Fruit fly (Drosophila melanogaster): ENCODE data around the gene S6KL.
A peak's percentile ranks its signal among the peaks of the same experiment; 100 is the strongest.

Gene S6KL

DNA sequence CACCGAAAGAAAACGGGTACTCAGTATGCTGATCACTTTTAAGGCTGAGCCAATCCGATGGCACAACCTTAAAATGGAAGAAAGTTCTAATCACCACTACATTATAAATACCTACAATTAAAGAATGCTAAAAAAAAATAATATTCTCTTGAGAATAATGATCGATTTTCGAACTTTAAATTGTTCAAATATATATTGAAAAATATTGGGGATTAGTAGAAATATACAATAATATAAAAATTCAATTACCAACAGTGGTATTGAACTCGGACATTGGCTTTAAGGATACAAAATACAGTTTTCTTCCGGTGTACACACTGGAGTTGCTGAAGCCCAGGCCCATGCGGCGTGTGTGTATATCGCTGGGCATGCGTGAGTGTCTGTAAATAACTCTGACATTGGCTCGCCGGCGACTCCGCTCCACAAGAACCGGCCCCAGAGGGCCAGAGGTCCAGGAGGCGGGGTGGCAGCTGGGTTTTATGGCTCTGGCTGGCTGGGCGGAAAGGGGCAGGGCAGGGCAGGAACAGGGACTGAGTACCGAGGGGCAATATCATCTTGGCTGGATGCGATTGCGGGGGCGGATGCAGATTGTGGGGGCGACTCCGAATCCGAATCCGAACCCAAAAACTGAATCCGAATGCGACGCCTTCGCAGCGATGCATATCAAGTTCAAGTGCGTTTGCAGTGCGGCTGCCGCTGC lies 12.3 kb upstream of the S6KL start:
- peak; percentile 48 for TF ChIP-seq Hnf4 (GFP tag; optimal IDR thresholded peaks at IDR 0.05)
- peak; percentile 66 for TF ChIP-seq br (GFP tag; optimal IDR thresholded peaks at IDR 0.05)
- TF ChIP-seq foxo (GFP tag; optimal IDR thresholded peaks at IDR 0.05) = peak in 1 of 2 experiments; percentile 84
- peak; percentile 12 for TF ChIP-seq Jra (GFP tag; optimal IDR thresholded peaks at IDR 0.05)
- peak; percentile 14 for TF ChIP-seq sv (GFP tag; optimal IDR thresholded peaks at IDR 0.05)
- TF ChIP-seq ey (GFP tag; optimal IDR thresholded peaks at IDR 0.05) = peak; percentile 70
- TF ChIP-seq usp (GFP tag; optimal IDR thresholded peaks at IDR 0.05) = no peak
- no peak for TF ChIP-seq lola (GFP tag; optimal IDR thresholded peaks at IDR 0.05)
- peak in 1 of 2 experiments; percentile 24 for TF ChIP-seq dl (GFP tag; optimal IDR thresholded peaks at IDR 0.05; ENCODE audit: insufficient read depth in 1 of 2, partially characterized antibody in 2 of 2)
- TF ChIP-seq fru (GFP tag; optimal IDR thresholded peaks at IDR 0.05) = peak; percentile 79
- TF ChIP-seq dmrt93B (GFP tag; optimal IDR thresholded peaks at IDR 0.05) = peak; percentile 80
- TF ChIP-seq tai (GFP tag; optimal IDR thresholded peaks at IDR 0.05) = no peak
- no peak for TF ChIP-seq brk (GFP tag; optimal IDR thresholded peaks at IDR 0.05)
- no peak for TF ChIP-seq N (GFP tag; optimal IDR thresholded peaks at IDR 0.05)
- peak; percentile 67 for TF ChIP-seq rgr (GFP tag; optimal IDR thresholded peaks at IDR 0.05)
- peak; percentile 2 for TF ChIP-seq sage (GFP tag; optimal IDR thresholded peaks at IDR 0.05)
- TF ChIP-seq Sp1 (GFP tag; optimal IDR thresholded peaks at IDR 0.05) = peak; percentile 91
- TF ChIP-seq woc (GFP tag; optimal IDR thresholded peaks at IDR 0.05) = peak; percentile 65
- TF ChIP-seq CG9705 (GFP tag; optimal IDR thresholded peaks at IDR 0.05) = peak; percentile 84
- peak; percentile 72 for TF ChIP-seq h (GFP tag; optimal IDR thresholded peaks at IDR 0.05)
- no peak for TF ChIP-seq Vsx2 (GFP tag; optimal IDR thresholded peaks at IDR 0.05; ENCODE audit: partially characterized antibody)
- peak; percentile 41 for TF ChIP-seq dsf (GFP tag; optimal IDR thresholded peaks at IDR 0.05; ENCODE audit: borderline replicate concordance)
- peak; percentile 82 for TF ChIP-seq OdsH (GFP tag; optimal IDR thresholded peaks at IDR 0.05)
- no peak for TF ChIP-seq jim (GFP tag; optimal IDR thresholded peaks at IDR 0.05)
- peak; percentile 87 for TF ChIP-seq HLH106 (tag; optimal IDR thresholded peaks at IDR 0.05)
- TF ChIP-seq GATAd (GFP tag; optimal IDR thresholded peaks at IDR 0.05) = no peak
- peak; percentile 75 for TF ChIP-seq psq (GFP tag; optimal IDR thresholded peaks at IDR 0.05)

DNA sequence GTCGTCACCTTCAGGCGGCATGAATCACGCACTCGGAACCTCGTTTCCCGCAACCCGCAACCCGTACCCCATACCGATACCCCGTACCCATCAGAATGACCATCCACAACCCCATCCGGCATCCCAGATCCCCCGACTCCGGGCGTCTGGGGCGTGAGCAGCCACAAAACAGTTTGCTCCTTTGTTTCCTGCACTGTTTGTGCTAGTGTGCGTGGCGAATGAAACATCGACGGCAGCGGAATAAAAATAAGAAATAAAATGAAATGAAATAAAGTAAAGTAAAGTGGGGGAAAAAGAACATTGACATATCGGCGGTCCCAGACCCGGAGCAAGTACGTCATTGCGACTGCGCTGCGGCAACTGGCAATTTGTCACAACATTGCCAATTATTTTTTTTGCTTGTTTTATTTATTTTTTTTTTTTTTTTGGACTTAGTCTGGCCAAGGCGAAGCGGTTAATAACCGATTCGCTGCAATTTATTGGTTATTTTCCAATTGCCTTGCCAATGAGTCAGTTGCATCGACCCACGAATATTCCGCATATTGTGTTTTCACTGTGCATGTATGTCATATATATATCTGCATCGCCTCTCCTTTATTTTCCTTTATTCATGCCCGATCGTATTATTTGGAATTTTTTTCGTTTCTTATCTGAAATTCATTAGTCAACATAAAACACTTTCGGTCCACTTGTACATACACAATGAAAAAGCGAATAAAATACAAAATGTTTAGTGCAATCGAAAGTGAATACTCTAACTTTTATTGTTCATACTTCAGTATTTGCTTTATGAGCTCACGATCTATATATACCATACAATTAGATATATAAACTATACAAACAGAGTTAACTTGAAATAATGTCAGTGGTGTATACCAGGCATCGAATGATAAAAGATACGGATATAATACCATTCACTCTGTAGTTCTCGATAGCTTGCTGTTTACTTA lies 11.0 kb upstream of the S6KL start:
- peak; percentile 32 for TF ChIP-seq br (GFP tag; optimal IDR thresholded peaks at IDR 0.05)
- TF ChIP-seq Hr83 (GFP tag; optimal IDR thresholded peaks at IDR 0.05; ENCODE audit: poor library complexity, severe bottlenecking) = no peak
- no peak for TF ChIP-seq CrebA (GFP tag; optimal IDR thresholded peaks at IDR 0.05; ENCODE audit: borderline replicate concordance)
- TF ChIP-seq usp (GFP tag; optimal IDR thresholded peaks at IDR 0.05) = no peak
- no peak for TF ChIP-seq dsf (GFP tag; optimal IDR thresholded peaks at IDR 0.05; ENCODE audit: borderline replicate concordance)
- TF ChIP-seq Dfd (GFP tag; optimal IDR thresholded peaks at IDR 0.05) = no peak
- no peak for TF ChIP-seq CG32264 (GFP tag; optimal IDR thresholded peaks at IDR 0.05)
- TF ChIP-seq dl (GFP tag; optimal IDR thresholded peaks at IDR 0.05; ENCODE audit: insufficient read depth in 1 of 2, partially characterized antibody in 2 of 2) = no peak
- peak; percentile 13 for TF ChIP-seq sage (GFP tag; optimal IDR thresholded peaks at IDR 0.05)
- TF ChIP-seq Vsx2 (GFP tag; optimal IDR thresholded peaks at IDR 0.05; ENCODE audit: partially characterized antibody) = no peak
- TF ChIP-seq brk (GFP tag; optimal IDR thresholded peaks at IDR 0.05) = no peak
- peak in 1 of 2 experiments; percentile 59 for TF ChIP-seq foxo (GFP tag; optimal IDR thresholded peaks at IDR 0.05)
- no peak for TF ChIP-seq sv (GFP tag; optimal IDR thresholded peaks at IDR 0.05)
- TF ChIP-seq Hr78 (GFP tag; optimal IDR thresholded peaks at IDR 0.05) = no peak
- TF ChIP-seq psq (GFP tag; optimal IDR thresholded peaks at IDR 0.05) = peak; percentile 59
- TF ChIP-seq Mio (GFP tag; optimal IDR thresholded peaks at IDR 0.05) = no peak
- TF ChIP-seq Abd-B (GFP tag; optimal IDR thresholded peaks at IDR 0.05) = no peak
- TF ChIP-seq woc (GFP tag; optimal IDR thresholded peaks at IDR 0.05) = peak; percentile 37
- no peak for TF ChIP-seq OdsH (GFP tag; optimal IDR thresholded peaks at IDR 0.05)
- TF ChIP-seq ey (GFP tag; optimal IDR thresholded peaks at IDR 0.05) = peak; percentile 45
- TF ChIP-seq Jra (GFP tag; optimal IDR thresholded peaks at IDR 0.05) = no peak
- TF ChIP-seq rgr (GFP tag; optimal IDR thresholded peaks at IDR 0.05) = no peak
- TF ChIP-seq HLH106 (tag; optimal IDR thresholded peaks at IDR 0.05) = no peak
- no peak for TF ChIP-seq jim (GFP tag; optimal IDR thresholded peaks at IDR 0.05)
- peak; percentile 25 for TF ChIP-seq Sp1 (GFP tag; optimal IDR thresholded peaks at IDR 0.05)
- TF ChIP-seq Rel (GFP tag; optimal IDR thresholded peaks at IDR 0.05) = no peak
- no peak for TF ChIP-seq Rel (tag; optimal IDR thresholded peaks at IDR 0.05)
- no peak for TF ChIP-seq GATAd (GFP tag; optimal IDR thresholded peaks at IDR 0.05)
- no peak for TF ChIP-seq dmrt93B (GFP tag; optimal IDR thresholded peaks at IDR 0.05)
- TF ChIP-seq h (GFP tag; optimal IDR thresholded peaks at IDR 0.05) = peak; percentile 42
- TF ChIP-seq Myc (optimal IDR thresholded peaks at IDR 0.05) = no peak
- TF ChIP-seq Hnf4 (GFP tag; optimal IDR thresholded peaks at IDR 0.05) = peak; percentile 13
- TF ChIP-seq Dif (GFP tag; optimal IDR thresholded peaks at IDR 0.05; ENCODE audit: partially characterized antibody) = peak; percentile 23
- no peak for TF ChIP-seq N (GFP tag; optimal IDR thresholded peaks at IDR 0.05)
- no peak for TF ChIP-seq pan (optimal IDR thresholded peaks at IDR 0.05)
- peak; percentile 14 for TF ChIP-seq fru (GFP tag; optimal IDR thresholded peaks at IDR 0.05)
- no peak for TF ChIP-seq CG9705 (GFP tag; optimal IDR thresholded peaks at IDR 0.05)
- no peak for TF ChIP-seq tai (GFP tag; optimal IDR thresholded peaks at IDR 0.05)
- no peak for TF ChIP-seq lola (GFP tag; optimal IDR thresholded peaks at IDR 0.05)
